Fruit fly (Drosophila melanogaster) S2 (cell line): ENCODE data around the gene mRpL10.

Experiments
- CG8478 ChIP-seq: fragments of >200 bp; optimal IDR thresholded peaks from 2 replicates; lab custom pipeline; 2018
- CTCF ChIP-seq, 2 experiments: fragments of >200 bp; optimal IDR thresholded peaks; 2 replicates each; lab custom pipeline; 2018

DNA sequence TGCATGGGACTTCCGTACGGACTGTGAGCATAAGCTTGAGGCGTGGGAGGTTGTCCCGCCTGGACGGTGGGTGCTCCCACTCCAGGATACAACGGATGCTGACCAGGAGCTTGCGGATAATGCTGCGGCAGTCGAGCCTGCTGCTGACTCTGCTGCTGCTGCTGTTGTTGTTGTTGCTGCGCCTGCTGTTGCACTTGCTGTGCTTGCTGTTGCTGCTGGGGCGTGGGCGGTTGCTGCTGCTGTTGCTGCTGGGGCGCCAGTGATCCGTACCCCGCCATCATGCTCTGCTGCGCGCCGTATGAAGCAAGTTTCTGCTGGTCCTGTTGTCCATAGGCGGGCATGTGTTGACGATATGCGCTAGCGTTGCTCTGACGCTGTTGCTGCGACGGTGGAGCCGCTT is 37.8 kb downstream of the mRpL10 start:
- no peak for TF ChIP-seq CTCF (optimal IDR thresholded peaks at IDR 0.05; lab: Kevin White, UChicago)
- no peak for TF ChIP-seq CG8478 (lab: Kevin White, UChicago)
